Worm (Caenorhabditis elegans): Measurements from ENCODE around the gene ZK686.3.

ZK686.3 gene

DNA sequence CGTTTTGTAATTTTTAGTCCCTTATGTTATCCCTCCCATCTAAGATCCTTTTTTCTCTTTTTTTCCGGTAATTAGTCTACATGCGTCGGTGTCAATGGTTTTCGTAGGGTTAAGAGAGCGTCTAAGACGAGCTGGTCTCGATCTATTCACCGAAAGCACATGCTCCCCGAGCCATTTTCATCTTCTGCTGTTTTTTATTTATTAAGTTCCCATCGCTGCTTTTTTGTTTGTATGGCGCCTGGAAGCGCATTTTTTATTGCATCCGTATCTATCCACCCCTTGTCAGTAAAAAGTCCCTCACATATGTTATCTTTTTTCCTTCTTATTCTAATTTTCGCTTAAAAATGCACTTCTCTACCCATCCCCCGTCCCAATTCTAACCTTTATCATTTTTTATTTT, 32.1 kb downstream of the ZK686.3 start (continued):
- TF ChIP-seq F49E8.2 (tag; optimal IDR thresholded peaks at IDR 0.05; ENCODE audit: borderline replicate concordance) (no peak), lin-13 (GFP tag; optimal IDR thresholded peaks at IDR 0.05) (no peak), daf-16 (GFP tag; optimal IDR thresholded peaks at IDR 0.05) (no peak), daf-16 (tag; optimal IDR thresholded peaks at IDR 0.05) (no peak), lsy-2 (tag; optimal IDR thresholded peaks at IDR 0.05) (no peak), T20F7.1 (GFP tag; optimal IDR thresholded peaks at IDR 0.05) (no peak), aly-2 (tag; optimal IDR thresholded peaks at IDR 0.05) (no peak), dmd-9 (GFP tag; IDR thresholded peaks at IDR 0.05) (no peak), gei-8 (GFP tag; optimal IDR thresholded peaks at IDR 0.05) (peak; percentile 44), madf-9 (GFP tag; conservative IDR thresholded peaks at IDR 0.05) (0 out of 2 replicates have a peak, but pooled peaks have one; percentile 3), ceh-20 (GFP tag; IDR thresholded peaks at IDR 0.05) (no peak), mdt-29 (GFP tag; IDR thresholded peaks at IDR 0.05) (0 out of 2 replicates have a peak, but pooled peaks have one; percentile 41), saeg-2 (GFP tag; IDR thresholded peaks at IDR 0.05) (no peak), aha-1 (tag) (no peak), lin-15B (tag; optimal IDR thresholded peaks at IDR 0.05) (no peak), nhr-11 (tag; optimal IDR thresholded peaks at IDR 0.05) (no peak), rbr-2 (tag; optimal IDR thresholded peaks at IDR 0.05) (no peak), madf-5 (GFP tag; IDR thresholded peaks at IDR 0.05) (0 out of 4 replicates have a peak, but pooled peaks of 1 of the 2 experiments have one; percentile 42), dpl-1 (GFP tag; optimal IDR thresholded peaks at IDR 0.05) (no peak), ceh-82 (tag; optimal IDR thresholded peaks at IDR 0.05) (no peak), zip-2 (tag; optimal IDR thresholded peaks at IDR 0.05) (no peak), ama-1 (optimal IDR thresholded peaks at IDR 0.05) (no peak), unc-39 (tag; optimal IDR thresholded peaks at IDR 0.05) (no peak), dmd-6 (GFP tag; IDR thresholded peaks at IDR 0.05) (peak; percentile 22), cey-2 (tag; optimal IDR thresholded peaks at IDR 0.05; ENCODE audit: borderline replicate concordance, insufficient read depth) (no peak), nhr-102 (tag; optimal IDR thresholded peaks at IDR 0.05) (no peak), fkh-10 (GFP tag; optimal IDR thresholded peaks at IDR 0.05) (no peak), dmd-8 (GFP tag; IDR thresholded peaks at IDR 0.05) (no peak), F37D6.2 (tag; optimal IDR thresholded peaks at IDR 0.05) (no peak), F10B5.3 (tag; optimal IDR thresholded peaks at IDR 0.05) (no peak), pha-4 (GFP tag; IDR thresholded peaks at IDR 0.05) (no peak), pha-4 (tag; optimal IDR thresholded peaks at IDR 0.05) (no peak), jun-1 (tag; optimal IDR thresholded peaks at IDR 0.05) (no peak), ceh-28 (tag; optimal IDR thresholded peaks at IDR 0.05) (no peak), set-16 (GFP tag; IDR thresholded peaks at IDR 0.05) (no peak), lin-1 (GFP tag; IDR thresholded peaks at IDR 0.05) (no peak; the same call in 1 of the 2 replicates), pqm-1 (tag; optimal IDR thresholded peaks at IDR 0.05) (no peak), mxl-2 (GFP tag; conservative IDR thresholded peaks at IDR 0.05) (no peak), hif-1 (tag; optimal IDR thresholded peaks at IDR 0.05) (no peak), tra-1 (GFP tag; IDR thresholded peaks at IDR 0.05) (no peak), ces-1 (GFP tag; optimal IDR thresholded peaks at IDR 0.05) (no peak), lim-7 (GFP tag; IDR thresholded peaks at IDR 0.05) (peak; percentile 60), nhr-25 (tag; optimal IDR thresholded peaks at IDR 0.05; ENCODE audit: borderline replicate concordance, insufficient read depth) (no peak), mes-2 (tag; optimal IDR thresholded peaks at IDR 0.05; ENCODE audit: poor library complexity, severe bottlenecking) (peak; percentile 37)

All from whole organism, L4 larva.